Fruit fly (Drosophila melanogaster) whole organism, embryonic: ENCODE data around the gene CG13605.

Source experiments
- ATbp ChIP-seq: fragments of 200-800 bp; sonication (Bioruptor generic); optimal IDR thresholded peaks from 2 replicates; lab custom pipeline; 2017; ENCODE audit warnings: missing biosample characterization, mild to moderate bottlenecking, missing genetic modification characterization, missing genetic modification reagents
- Bdp1 ChIP-seq: fragments of 200-800 bp; sonication (Bioruptor generic); optimal IDR thresholded peaks from 3 replicates; lab custom pipeline; 2016; ENCODE audit warnings: missing biosample characterization, missing genetic modification characterization
- Bgb ChIP-seq: fragments of 200-800 bp; sonication (Bioruptor generic); IDR thresholded peaks from 2 replicates; pipeline ENCODE4 v1.3.6; 2022; ENCODE audit warnings: missing biosample characterization, missing genetic modification characterization; ENCODE audit not compliant: partially characterized antibody
- BtbVII ChIP-seq: fragments of 200-800 bp; sonication (Bioruptor generic); optimal IDR thresholded peaks from 3 replicates; lab custom pipeline; 2017; ENCODE audit warnings: missing biosample characterization, mild to moderate bottlenecking, missing genetic modification characterization
- CG11247 ChIP-seq: fragments of 200-800 bp; sonication (Bioruptor generic); IDR thresholded peaks from 2 replicates; pipeline ENCODE4 v1.3.6; 2022; ENCODE audit warnings: missing biosample characterization, missing genetic modification characterization
- CG12659 ChIP-seq: fragments of 200-800 bp; sonication (Bioruptor generic); optimal IDR thresholded peaks from 3 replicates; lab custom pipeline; 2017; ENCODE audit warnings: mild to moderate bottlenecking, missing biosample characterization, missing genetic modification reagents, missing genetic modification characterization
- CG14710 ChIP-seq: fragments of 200-800 bp; sonication (Bioruptor generic); optimal IDR thresholded peaks from 3 replicates; lab custom pipeline; 2019; ENCODE audit warnings: missing biosample characterization, mild to moderate bottlenecking, missing genetic modification characterization, moderate library complexity
- CG17328 ChIP-seq: fragments of 200-800 bp; sonication (Bioruptor generic); IDR thresholded peaks from 2 replicates; pipeline ENCODE4 v1.3.6; 2022; ENCODE audit warnings: missing biosample characterization, missing genetic modification characterization
- CG17568 ChIP-seq: fragments of 200-800 bp; sonication (Bioruptor generic); optimal IDR thresholded peaks from 2 replicates; lab custom pipeline; 2018; ENCODE audit warnings: missing biosample characterization, mild to moderate bottlenecking, missing genetic modification characterization, moderate library complexity
- CG17829 ChIP-seq: fragments of 200-800 bp; optimal IDR thresholded peaks from 2 replicates; lab custom pipeline; 2019; ENCODE audit warnings: missing biosample characterization, mild to moderate bottlenecking, missing genetic modification characterization, moderate library complexity
- CG1832 ChIP-seq: fragments of 200-800 bp; sonication (Bioruptor generic); optimal IDR thresholded peaks from 2 replicates; lab custom pipeline; 2017; ENCODE audit warnings: missing biosample characterization, mild to moderate bottlenecking, missing genetic modification characterization, inconsistent platforms
- CG30431 ChIP-seq: fragments of 200-800 bp; sonication (Bioruptor generic); optimal IDR thresholded peaks from 2 replicates; lab custom pipeline; 2017; ENCODE audit warnings: missing biosample characterization, missing genetic modification characterization
- CG33213 ChIP-seq: fragments of 200-800 bp; sonication (Bioruptor generic); optimal IDR thresholded peaks from 3 replicates; lab custom pipeline; 2016; ENCODE audit warnings: missing biosample characterization, missing genetic modification characterization
- CG3407 ChIP-seq: fragments of 200-800 bp; sonication (Bioruptor generic); optimal IDR thresholded peaks from 2 replicates; lab custom pipeline; 2018; ENCODE audit warnings: missing biosample characterization, mild to moderate bottlenecking, missing genetic modification characterization
- CG4707 ChIP-seq: fragments of 200-800 bp; sonication (Bioruptor generic); optimal IDR thresholded peaks from 2 replicates; lab custom pipeline; 2018; ENCODE audit warnings: missing biosample characterization, mild to moderate bottlenecking, missing genetic modification characterization, moderate library complexity
- CG7357 ChIP-seq: fragments of 200-800 bp; sonication (Bioruptor generic); IDR thresholded peaks from 3 replicates; pipeline ENCODE4 v1.3.6; 2022; ENCODE audit warnings: missing biosample characterization, missing genetic modification characterization
- CG8359 ChIP-seq: fragments of 200-800 bp; sonication (Bioruptor generic); optimal IDR thresholded peaks from 2 replicates; lab custom pipeline; 2017; ENCODE audit warnings: missing biosample characterization, mild to moderate bottlenecking, missing genetic modification characterization, borderline replicate concordance
- CG8388 ChIP-seq: fragments of 200-800 bp; sonication (Bioruptor generic); optimal IDR thresholded peaks from 2 replicates; lab custom pipeline; 2019; ENCODE audit warnings: missing biosample characterization, mild to moderate bottlenecking, missing genetic modification characterization, moderate library complexity
- CG9215 ChIP-seq: fragments of 200-800 bp; sonication (Bioruptor generic); IDR thresholded peaks from 2 replicates; pipeline ENCODE4 v1.3.6; 2022; ENCODE audit warnings: missing biosample characterization, missing genetic modification characterization
- CG9932 ChIP-seq: fragments of 200-800 bp; sonication (Bioruptor generic); IDR thresholded peaks from 2 replicates; pipeline ENCODE4 v1.3.6; 2022; ENCODE audit warnings: missing biosample characterization, missing genetic modification characterization
- CoRest ChIP-seq: fragments of 200-800 bp; sonication (Bioruptor generic); optimal IDR thresholded peaks from 3 replicates; lab custom pipeline; 2018; ENCODE audit warnings: missing biosample characterization, mild to moderate bottlenecking, missing genetic modification characterization, moderate library complexity
- Dbx ChIP-seq: fragments of 200-800 bp; sonication (Bioruptor generic); IDR thresholded peaks from 3 replicates; pipeline ENCODE4 v1.3.6; 2022; ENCODE audit warnings: missing biosample characterization, missing genetic modification characterization
- Dp ChIP-seq: fragments of 200-800 bp; sonication (Bioruptor generic); optimal IDR thresholded peaks from 2 replicates; lab custom pipeline; 2018; ENCODE audit warnings: missing biosample characterization, mild to moderate bottlenecking, missing genetic modification characterization, moderate library complexity
- E2f1 ChIP-seq: fragments of 200-800 bp; sonication (Bioruptor generic); IDR thresholded peaks from 2 replicates; pipeline ENCODE4 v1.3.6; 2022; ENCODE audit warnings: missing biosample characterization, missing genetic modification characterization
- HmgD ChIP-seq: fragments of 200-800 bp; sonication (Bioruptor generic); optimal IDR thresholded peaks from 3 replicates; lab custom pipeline; 2016; ENCODE audit warnings: missing biosample characterization, missing genetic modification characterization
- Hmr ChIP-seq: fragments of 200-800 bp; sonication (Bioruptor generic); optimal IDR thresholded peaks from 3 replicates; lab custom pipeline; 2017; ENCODE audit warnings: mild to moderate bottlenecking, missing biosample characterization, missing genetic modification reagents, missing genetic modification characterization
- Lim3 ChIP-seq: fragments of 200-800 bp; sonication (Bioruptor generic); IDR thresholded peaks from 2 replicates; pipeline ENCODE4 v1.3.6; 2022; ENCODE audit warnings: missing biosample characterization, missing genetic modification characterization
- Oli ChIP-seq: fragments of 200-800 bp; sonication (Bioruptor generic); optimal IDR thresholded peaks from 2 replicates; lab custom pipeline; 2018; ENCODE audit warnings: missing biosample characterization, mild to moderate bottlenecking, missing genetic modification characterization, moderate library complexity
- Rfx ChIP-seq: fragments of 200-800 bp; sonication (Bioruptor generic); IDR thresholded peaks from 2 replicates; pipeline ENCODE4 v1.3.6; 2022; ENCODE audit warnings: missing biosample characterization, missing genetic modification characterization
- Ssrp ChIP-seq: fragments of 200-800 bp; sonication (Bioruptor generic); optimal IDR thresholded peaks from 2 replicates; lab custom pipeline; 2018; ENCODE audit warnings: missing biosample characterization, mild to moderate bottlenecking, missing genetic modification characterization, moderate library complexity
- Usf ChIP-seq: fragments of 200-800 bp; sonication (Bioruptor generic); optimal IDR thresholded peaks from 2 replicates; lab custom pipeline; 2017; ENCODE audit warnings: missing genotype, missing biosample characterization, missing genetic modification characterization
- ac ChIP-seq: fragments of 200-800 bp; sonication (Bioruptor generic); optimal IDR thresholded peaks from 3 replicates; lab custom pipeline; 2017; ENCODE audit warnings: missing biosample characterization, mild to moderate bottlenecking, missing genetic modification characterization
- bowl ChIP-seq: fragments of 200-800 bp; sonication (Bioruptor generic); IDR thresholded peaks from 2 replicates; pipeline ENCODE4 v1.3.6; 2022; ENCODE audit warnings: missing biosample characterization, missing genetic modification characterization
- cad ChIP-seq: fragments of >200 bp; optimal IDR thresholded peaks from 2 replicates; lab custom pipeline; 2017; ENCODE audit warnings: missing biosample characterization, missing genetic modification characterization
- da ChIP-seq: fragments of 200-800 bp; sonication (Bioruptor generic); optimal IDR thresholded peaks from 2 replicates; lab custom pipeline; 2016; ENCODE audit warnings: missing biosample characterization, missing genetic modification characterization
- ems ChIP-seq: fragments of 200-800 bp; sonication (Bioruptor generic); optimal IDR thresholded peaks from 3 replicates; lab custom pipeline; 2016; ENCODE audit warnings: missing biosample characterization, missing genetic modification characterization
- fd102C ChIP-seq: fragments of 200-800 bp; sonication (Bioruptor generic); optimal IDR thresholded peaks from 2 replicates; lab custom pipeline; 2018; ENCODE audit warnings: missing biosample characterization, mild to moderate bottlenecking, missing genetic modification characterization, moderate library complexity
- insv ChIP-seq, 2 experiments: fragments of 200-800 bp; sonication (Bioruptor generic); optimal IDR thresholded peaks; 3 replicates each; lab custom pipeline; 2016 to 2018; ENCODE audit warnings: missing biosample characterization in 2 of 2, missing genetic modification characterization in 2 of 2
- lab ChIP-seq: fragments of 200-800 bp; sonication (Bioruptor generic); optimal IDR thresholded peaks from 3 replicates; lab custom pipeline; 2017; ENCODE audit warnings: missing biosample characterization, missing genetic modification characterization, mild to moderate bottlenecking, moderate library complexity, missing genetic modification reagents
- lilli ChIP-seq: fragments of 200-800 bp; sonication (Bioruptor generic); optimal IDR thresholded peaks from 3 replicates; lab custom pipeline; 2016; ENCODE audit warnings: missing biosample characterization, missing genetic modification characterization
- luna ChIP-seq: fragments of 200-800 bp; sonication (Bioruptor generic); optimal IDR thresholded peaks from 2 replicates; lab custom pipeline; 2016; ENCODE audit warnings: missing biosample characterization, missing genetic modification characterization
- mirr ChIP-seq: fragments of 200-800 bp; sonication (Bioruptor generic); optimal IDR thresholded peaks from 3 replicates; lab custom pipeline; 2018; ENCODE audit warnings: missing biosample characterization, mild to moderate bottlenecking, missing genetic modification characterization
- nerfin-1 ChIP-seq: fragments of 200-800 bp; sonication (Bioruptor generic); optimal IDR thresholded peaks from 3 replicates; lab custom pipeline; 2019; ENCODE audit warnings: missing biosample characterization, mild to moderate bottlenecking, missing genetic modification characterization, moderate library complexity
- nerfin-2 ChIP-seq: fragments of 200-800 bp; sonication (Bioruptor generic); IDR thresholded peaks from 2 replicates; pipeline ENCODE4 v1.3.6; 2022; ENCODE audit warnings: missing biosample characterization, missing genetic modification characterization; ENCODE audit not compliant: partially characterized antibody
- onecut ChIP-seq: fragments of 200-800 bp; sonication (Bioruptor generic); IDR thresholded peaks from 2 replicates; pipeline ENCODE4 v1.3.6; 2022; ENCODE audit warnings: missing biosample characterization, missing genetic modification characterization
- sr ChIP-seq: fragments of 200-800 bp; sonication (Bioruptor generic); IDR thresholded peaks from 3 replicates; pipeline ENCODE4 v1.3.6; 2022; ENCODE audit warnings: missing biosample characterization, missing genetic modification characterization
- ssp ChIP-seq: fragments of 200-800 bp; sonication (Bioruptor generic); IDR thresholded peaks from 2 replicates; pipeline ENCODE4 v1.3.6; 2022; ENCODE audit warnings: missing biosample characterization, missing genetic modification characterization
- sug ChIP-seq: fragments of 200-800 bp; optimal IDR thresholded peaks from 2 replicates; lab custom pipeline; 2019; ENCODE audit warnings: missing biosample characterization, mild to moderate bottlenecking, missing genetic modification characterization, moderate library complexity
- tin ChIP-seq: fragments of 200-800 bp; sonication (Bioruptor generic); optimal IDR thresholded peaks from 3 replicates; lab custom pipeline; 2016; ENCODE audit warnings: missing biosample characterization, missing genetic modification characterization
- twi ChIP-seq: fragments of 200-800 bp; optimal IDR thresholded peaks from 2 replicates; lab custom pipeline; 2019; ENCODE audit warnings: missing biosample characterization, mild to moderate bottlenecking, missing genetic modification characterization, moderate library complexity
- vvl ChIP-seq: fragments of 200-800 bp; sonication (Bioruptor generic); IDR thresholded peaks from 2 replicates; pipeline ENCODE4 v1.3.6; 2022; ENCODE audit warnings: missing biosample characterization, missing genetic modification characterization
- zfh2 ChIP-seq: fragments of 200-800 bp; sonication (Bioruptor generic); optimal IDR thresholded peaks from 2 replicates; lab custom pipeline; 2016; ENCODE audit warnings: missing biosample characterization, missing genetic modification characterization

CG13605 gene

DNA sequence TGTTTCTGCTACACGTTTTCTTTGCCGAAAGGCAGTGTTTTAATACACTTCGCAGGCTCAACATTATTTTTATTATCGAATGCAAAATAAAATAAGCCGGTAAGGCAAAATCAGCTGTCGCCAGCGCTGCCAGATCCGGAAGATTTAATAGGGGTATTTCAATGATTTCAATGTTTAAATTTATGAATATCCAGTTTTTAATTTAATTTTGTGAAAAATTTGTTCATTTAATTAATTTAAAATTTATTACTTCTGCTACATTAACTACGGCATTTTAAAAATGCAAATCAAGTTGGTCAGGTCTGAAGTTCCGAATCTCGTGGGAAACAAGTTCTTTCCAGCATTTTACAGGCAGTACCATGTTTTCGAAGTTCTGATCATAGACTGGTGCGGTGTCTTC is 36.6 kb upstream of the CG13605 start, which contains the start of gene Slimp (continued):
- TF ChIP-seq Bdp1 (no peak), onecut (no peak), CG14710 (tag; lab: Kevin White, UChicago) (peak; percentile 31), HmgD (GFP tag; lab: Kevin White, UChicago) (no peak), CG30431 (GFP tag; lab: Kevin White, UChicago) (no peak), insv (GFP tag; optimal IDR thresholded peaks at IDR 0.05; lab: Kevin White, UChicago) (no peak), CG7357 (GFP tag; lab: Robert Waterston, UW) (no peak), CG17829 (tag; lab: Kevin White, UChicago) (peak; percentile 13), Bgb (GFP tag; lab: Robert Waterston, UW) (no peak), Lim3 (GFP tag; lab: Robert Waterston, UW) (no peak), fd102C (GFP tag; lab: Kevin White, UChicago) (no peak), CG11247 (GFP tag; lab: Robert Waterston, UW) (no peak), CoRest (peak; percentile 8), CG17328 (GFP tag; lab: Robert Waterston, UW) (no peak), zfh2 (GFP tag; lab: Kevin White, UChicago) (no peak), ems (no peak), CG8359 (GFP tag; lab: Kevin White, UChicago) (no peak), sr (GFP tag; lab: Robert Waterston, UW) (no peak), bowl (GFP tag; lab: Robert Waterston, UW) (no peak), twi (tag; lab: Kevin White, UChicago) (no peak), nerfin-2 (GFP tag; lab: Robert Waterston, UW) (no peak), CG12659 (peak; percentile 14), vvl (GFP tag; lab: Robert Waterston, UW) (0 out of 2 replicates have a peak, but pooled peaks have one; percentile 34), ac (GFP tag; lab: Kevin White, UChicago) (no peak), nerfin-1 (tag; lab: Kevin White, UChicago) (no peak), cad (GFP tag; lab: Kevin White, UChicago) (no peak), Dbx (GFP tag; lab: Robert Waterston, UW) (no peak), Oli (no peak), CG9215 (GFP tag; lab: Robert Waterston, UW) (no peak), CG8388 (GFP tag; lab: Kevin White, UChicago) (peak; percentile 5), Hmr (no peak), CG1832 (GFP tag; lab: Kevin White, UChicago) (no peak), lilli (GFP tag; lab: Kevin White, UChicago) (peak; percentile 25), Usf (GFP tag; lab: Kevin White, UChicago) (no peak), CG3407 (no peak), CG4707 (GFP tag; lab: Kevin White, UChicago) (no peak), da (no peak), mirr (no peak), sug (tag; lab: Kevin White, UChicago) (peak; percentile 21), Dp (GFP tag; lab: Kevin White, UChicago) (peak; percentile 29), ssp (GFP tag; lab: Robert Waterston, UW) (0 out of 2 replicates have a peak, but pooled peaks have one; percentile 10), Ssrp (tag; lab: Kevin White, UChicago) (no peak), ATbp (no peak), BtbVII (no peak), lab (peak; percentile 32), CG17568 (GFP tag; lab: Kevin White, UChicago) (no peak), CG33213 (GFP tag; lab: Kevin White, UChicago) (no peak), luna (no peak), E2f1 (GFP tag; lab: Robert Waterston, UW) (no peak), tin (GFP tag; lab: Kevin White, UChicago) (peak; percentile 1), Rfx (GFP tag; lab: Robert Waterston, UW) (no peak), CG9932 (GFP tag; lab: Robert Waterston, UW) (no peak)
